Worm (Caenorhabditis elegans) whole organism, L4/young adult: Measurements from ENCODE around the gene pars-1.

ENCODE experiments used
- W03F9.2 ChIP-seq: fragments of 150-350 bp; optimal IDR thresholded peaks from 2 replicates; lab custom pipeline; 2014; ENCODE audit warnings: missing biosample characterization, missing genetic modification characterization
- dao-5 ChIP-seq: sonication (generic microtip); optimal IDR thresholded peaks from 2 replicates; lab custom pipeline; 2016; ENCODE audit warnings: missing genotype, missing genetic modification characterization, moderate library complexity, missing compliant biosample characterization
- him-1 ChIP-seq: sonication (generic microtip); optimal IDR thresholded peaks from 2 replicates; lab custom pipeline; 2016; ENCODE audit warnings: missing genotype, missing genetic modification reagents, missing genetic modification characterization, missing compliant biosample characterization

ce11 chrIII:7216924-7217521 is 21.8 kb upstream of the pars-1 start:
- TF ChIP-seq him-1 (tag; lab: Kevin White, UChicago) (no peak), dao-5 (tag; lab: Kevin White, UChicago) (no peak), W03F9.2 (tag; lab: Kevin White, UChicago) (no peak)
